Worm (Caenorhabditis elegans) whole organism, L3 larva: ENCODE data around the gene F10E7.2.

Experiments
- R02D3.7 ChIP-seq: fragments of 150-350 bp; optimal IDR thresholded peaks from 2 replicates; lab custom pipeline; 2014; ENCODE audit warnings: missing biosample characterization, missing genetic modification characterization
- ZK546.5 ChIP-seq: sonication (generic microtip); optimal IDR thresholded peaks from 2 replicates; lab custom pipeline; 2017; ENCODE audit warnings: missing biosample characterization, missing genetic modification characterization
- ama-1 ChIP-seq: fragments of 150-350 bp; optimal IDR thresholded peaks from 2 replicates; lab custom pipeline; 2018
- ceh-16 ChIP-seq: sonication (generic microtip); optimal IDR thresholded peaks from 2 replicates; lab custom pipeline; 2017; ENCODE audit warnings: missing biosample characterization, missing genetic modification characterization
- ceh-28 ChIP-seq: fragments of 150-350 bp; optimal IDR thresholded peaks from 2 replicates; lab custom pipeline; 2014; ENCODE audit warnings: missing biosample characterization, missing genetic modification reagents, missing genetic modification characterization
- ceh-82 ChIP-seq: fragments of 150-350 bp; optimal IDR thresholded peaks from 2 replicates; lab custom pipeline; 2014; ENCODE audit warnings: missing biosample characterization, missing genetic modification characterization
- ceh-9 ChIP-seq: sonication (generic microtip); optimal IDR thresholded peaks from 2 replicates; lab custom pipeline; 2018; ENCODE audit warnings: missing biosample characterization, missing genetic modification characterization
- daf-12 ChIP-seq: fragments of 150-350 bp; optimal IDR thresholded peaks from 2 replicates; lab custom pipeline; 2014; ENCODE audit warnings: missing biosample characterization, missing genetic modification reagents, missing genetic modification characterization
- egl-5 ChIP-seq: fragments of 150-350 bp; optimal IDR thresholded peaks from 2 replicates; lab custom pipeline; 2017; ENCODE audit warnings: missing biosample characterization, missing genetic modification reagents, missing genetic modification characterization, inconsistent platforms
- elt-1 ChIP-seq: fragments of 150-350 bp; optimal IDR thresholded peaks from 2 replicates; lab custom pipeline; 2014; ENCODE audit warnings: missing biosample characterization, missing genetic modification characterization
- elt-2 ChIP-seq: sonication (generic microtip); optimal IDR thresholded peaks from 2 replicates; lab custom pipeline; 2016; ENCODE audit warnings: missing genetic modification reagents, mild to moderate bottlenecking, missing genetic modification characterization, missing compliant biosample characterization
- eor-1 ChIP-seq, 2 experiments: fragments of 150-350 bp; optimal IDR thresholded peaks; 2 replicates each; lab custom pipeline; 2014 to 2018; ENCODE audit warnings: missing biosample characterization in 2 of 2, missing genetic modification characterization in 2 of 2
- fkh-10 ChIP-seq: sonication (generic microtip); optimal IDR thresholded peaks from 2 replicates; lab custom pipeline; 2017; ENCODE audit warnings: missing biosample characterization, missing genetic modification reagents, missing genetic modification characterization
- fkh-2 ChIP-seq: fragments of 150-350 bp; optimal IDR thresholded peaks from 2 replicates; lab custom pipeline; 2014; ENCODE audit warnings: missing biosample characterization, missing genetic modification reagents, missing genetic modification characterization
- fos-1 ChIP-seq: fragments of 150-350 bp; optimal IDR thresholded peaks from 2 replicates; lab custom pipeline; 2014; ENCODE audit warnings: missing biosample characterization, missing genetic modification characterization
- hmg-11 ChIP-seq: sonication (generic microtip); optimal IDR thresholded peaks from 2 replicates; lab custom pipeline; 2016; ENCODE audit warnings: missing genetic modification characterization, missing compliant biosample characterization
- jun-1 ChIP-seq: fragments of 150-350 bp; optimal IDR thresholded peaks from 2 replicates; lab custom pipeline; 2014; ENCODE audit warnings: missing biosample characterization, missing genetic modification reagents, missing genetic modification characterization
- lin-15B ChIP-seq: fragments of 150-350 bp; optimal IDR thresholded peaks from 2 replicates; lab custom pipeline; 2014; ENCODE audit warnings: missing biosample characterization, missing genetic modification characterization
- lin-39 ChIP-seq: fragments of 150-350 bp; optimal IDR thresholded peaks from 2 replicates; lab custom pipeline; 2018; ENCODE audit warnings: missing biosample characterization, missing genetic modification reagents, missing genetic modification characterization
- lsy-12 ChIP-seq: sonication (generic microtip); optimal IDR thresholded peaks from 2 replicates; lab custom pipeline; 2016; ENCODE audit warnings: mild to moderate bottlenecking, missing genetic modification characterization, missing compliant biosample characterization
- mdl-1 ChIP-seq: fragments of 150-350 bp; optimal IDR thresholded peaks from 2 replicates; lab custom pipeline; 2014; ENCODE audit warnings: missing biosample characterization, missing genetic modification characterization
- nfya-1 ChIP-seq: sonication (generic microtip); optimal IDR thresholded peaks from 2 replicates; lab custom pipeline; 2017; ENCODE audit warnings: missing genetic modification characterization, mild to moderate bottlenecking, missing compliant biosample characterization, antibody characterized with exemption, moderate library complexity; ENCODE audit not compliant: insufficient read depth
- nhr-11 ChIP-seq: fragments of 150-350 bp; optimal IDR thresholded peaks from 2 replicates; lab custom pipeline; 2014; ENCODE audit warnings: missing biosample characterization, missing genetic modification characterization
- nhr-12 ChIP-seq: fragments of 150-350 bp; optimal IDR thresholded peaks from 2 replicates; lab custom pipeline; 2014; ENCODE audit warnings: missing biosample characterization, missing genetic modification characterization
- nhr-23 ChIP-seq: fragments of 150-350 bp; optimal IDR thresholded peaks from 2 replicates; lab custom pipeline; 2014; ENCODE audit warnings: missing biosample characterization, missing genetic modification reagents, missing genetic modification characterization
- nhr-237 ChIP-seq: fragments of 150-350 bp; optimal IDR thresholded peaks from 2 replicates; lab custom pipeline; 2014; ENCODE audit warnings: missing biosample characterization, missing genetic modification characterization
- nhr-25 ChIP-seq: sonication (generic microtip); optimal IDR thresholded peaks from 2 replicates; lab custom pipeline; 2017; ENCODE audit warnings: missing biosample characterization, missing genetic modification characterization
- nhr-28 ChIP-seq: fragments of 150-350 bp; optimal IDR thresholded peaks from 2 replicates; lab custom pipeline; 2014; ENCODE audit warnings: missing biosample characterization, missing genetic modification characterization
- nhr-43 ChIP-seq: sonication (generic microtip); optimal IDR thresholded peaks from 2 replicates; lab custom pipeline; 2016; ENCODE audit warnings: mild to moderate bottlenecking, missing genetic modification characterization, missing compliant biosample characterization; ENCODE audit not compliant: poor library complexity, severe bottlenecking
- nhr-67 ChIP-seq: fragments of 150-350 bp; optimal IDR thresholded peaks from 2 replicates; lab custom pipeline; 2014; ENCODE audit warnings: missing biosample characterization, missing genetic modification characterization
- nhr-76 ChIP-seq: fragments of 150-350 bp; sonication (generic microtip); optimal IDR thresholded peaks from 5 replicates; lab custom pipeline; 2014; ENCODE audit warnings: missing biosample characterization, missing genetic modification characterization
- nhr-77 ChIP-seq: fragments of 150-350 bp; optimal IDR thresholded peaks from 2 replicates; lab custom pipeline; 2014; ENCODE audit warnings: missing biosample characterization, missing genetic modification characterization
- pha-4 ChIP-seq: fragments of 150-350 bp; optimal IDR thresholded peaks from 2 replicates; lab custom pipeline; 2014; ENCODE audit warnings: missing biosample characterization, missing genetic modification reagents, missing genetic modification characterization
- pqm-1 ChIP-seq: fragments of 150-350 bp; optimal IDR thresholded peaks from 2 replicates; lab custom pipeline; 2017; ENCODE audit warnings: missing biosample characterization, missing genetic modification characterization, inconsistent platforms
- sea-2 ChIP-seq: fragments of 150-350 bp; sonication (generic microtip); optimal IDR thresholded peaks from 4 replicates; lab custom pipeline; 2014; ENCODE audit warnings: missing biosample characterization, missing genetic modification reagents, missing genetic modification characterization
- skn-1 ChIP-seq: fragments of 150-350 bp; optimal IDR thresholded peaks from 2 replicates; lab custom pipeline; 2014; ENCODE audit warnings: missing biosample characterization, missing genetic modification characterization
- snpc-4 ChIP-seq: fragments of 150-350 bp; optimal IDR thresholded peaks from 2 replicates; lab custom pipeline; 2014; ENCODE audit warnings: missing biosample characterization, missing genetic modification characterization
- tbx-2 ChIP-seq: sonication (generic microtip); optimal IDR thresholded peaks from 2 replicates; lab custom pipeline; 2016; ENCODE audit warnings: mild to moderate bottlenecking, missing genetic modification characterization, missing compliant biosample characterization
- unc-39 ChIP-seq: sonication (generic microtip); optimal IDR thresholded peaks from 4 replicates; lab custom pipeline; 2017; ENCODE audit warnings: missing biosample characterization, missing genetic modification characterization
- unc-62 ChIP-seq: fragments of 150-350 bp; sonication (generic microtip); optimal IDR thresholded peaks from 4 replicates; lab custom pipeline; 2014; ENCODE audit warnings: missing biosample characterization, missing genetic modification reagents, missing genetic modification characterization
- zag-1 ChIP-seq: fragments of 150-350 bp; optimal IDR thresholded peaks from 2 replicates; lab custom pipeline; 2014; ENCODE audit warnings: missing biosample characterization, missing genetic modification characterization
- ztf-11 ChIP-seq: fragments of 150-350 bp; optimal IDR thresholded peaks from 2 replicates; lab custom pipeline; 2014; ENCODE audit warnings: missing biosample characterization, missing genetic modification characterization
- ztf-4 ChIP-seq: fragments of 150-350 bp; optimal IDR thresholded peaks from 2 replicates; lab custom pipeline; 2014; ENCODE audit warnings: missing biosample characterization, missing genetic modification characterization

Gene F10E7.2

DNA sequence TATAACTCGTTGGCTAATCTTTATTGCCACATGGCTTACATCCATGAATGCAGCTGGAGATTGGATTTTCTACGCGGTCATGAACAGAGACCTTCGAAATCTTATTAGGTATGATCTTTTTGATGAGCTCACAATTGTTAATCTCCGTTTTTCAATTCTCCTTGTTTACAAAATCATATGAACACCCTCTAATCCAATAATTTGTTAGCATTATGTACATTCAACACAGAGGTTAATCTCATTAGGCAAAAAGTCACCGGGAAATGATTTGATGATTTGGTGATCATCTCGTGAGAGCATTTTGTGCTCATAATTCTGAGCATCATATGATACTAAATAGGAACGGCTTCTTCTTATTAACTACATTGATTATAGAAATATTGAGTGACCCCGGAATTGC, 24.2 kb downstream of the F10E7.2 start:
- no peak for TF ChIP-seq lin-39 (tag; lab: Kevin White, UChicago)
- no peak for TF ChIP-seq jun-1 (tag; lab: Kevin White, UChicago)
- no peak for TF ChIP-seq lin-15B (tag; lab: Kevin White, UChicago)
- TF ChIP-seq ceh-16 (tag; lab: Kevin White, UChicago), result no peak
- no peak for TF ChIP-seq zag-1
- TF ChIP-seq elt-2 (tag; lab: Kevin White, UChicago), result no peak
- TF ChIP-seq hmg-11 (tag; lab: Kevin White, UChicago), result no peak
- no peak for TF ChIP-seq ztf-11 (tag; lab: Kevin White, UChicago)
- TF ChIP-seq nhr-23 (tag; lab: Kevin White, UChicago), result no peak
- no peak for TF ChIP-seq ZK546.5
- no peak for TF ChIP-seq pha-4 (tag; lab: Kevin White, UChicago)
- no peak for TF ChIP-seq unc-62 (GFP tag; lab: Kevin White, UChicago)
- no peak for TF ChIP-seq fkh-2 (tag; lab: Kevin White, UChicago)
- TF ChIP-seq ama-1 (lab: Kevin White, UChicago), result no peak

DNA sequence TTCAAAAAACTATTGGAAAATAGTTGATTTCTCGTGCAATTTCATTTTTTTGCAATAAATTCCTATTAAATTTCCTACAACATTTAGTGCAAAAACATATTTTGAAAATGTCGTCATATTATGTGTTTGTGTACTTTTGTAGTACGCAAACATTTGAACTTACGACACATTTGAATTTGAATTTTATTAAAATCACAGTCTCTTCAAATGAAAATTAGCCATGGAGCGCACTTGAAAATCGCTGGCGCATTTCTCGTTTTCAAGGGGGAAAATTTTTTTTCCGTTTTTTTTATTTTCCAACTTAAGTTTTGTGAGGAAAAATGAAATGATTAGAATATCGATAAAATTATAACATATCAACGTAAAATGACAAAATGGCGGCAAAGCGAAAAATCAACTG, 25.5 kb downstream of the F10E7.2 start:
- TF ChIP-seq pha-4 (tag; lab: Kevin White, UChicago), result peak; percentile 34
- no peak for TF ChIP-seq ZK546.5
- no peak for TF ChIP-seq lsy-12
- TF ChIP-seq R02D3.7, result no peak
- TF ChIP-seq lin-15B (tag; lab: Kevin White, UChicago), result peak; percentile 13
- peak; percentile 10 for TF ChIP-seq elt-2 (tag; lab: Kevin White, UChicago)
- no peak for TF ChIP-seq ceh-16 (tag; lab: Kevin White, UChicago)
- no peak for TF ChIP-seq sea-2 (GFP tag; lab: Kevin White, UChicago)
- no peak for TF ChIP-seq egl-5
- TF ChIP-seq snpc-4 (tag; lab: Kevin White, UChicago), result no peak

DNA sequence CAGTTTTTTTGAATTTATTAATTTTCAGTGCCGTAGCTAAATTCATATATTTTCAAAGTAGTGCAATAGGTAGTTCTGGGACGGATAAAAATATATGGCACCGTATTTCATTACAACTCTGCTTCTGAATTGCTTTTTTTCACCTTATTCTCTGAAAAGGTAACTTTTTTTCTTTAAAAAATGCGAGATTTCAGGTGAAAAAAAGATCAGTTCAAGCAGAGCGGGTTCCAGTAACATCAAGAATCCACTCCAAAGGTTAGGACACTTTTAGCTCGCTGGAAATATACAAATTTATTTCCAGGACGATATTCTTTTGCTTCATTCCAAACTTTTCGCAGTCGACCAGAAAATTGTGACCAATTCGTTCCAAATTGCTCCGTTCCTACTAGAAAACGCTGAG, 26.1 kb downstream of the F10E7.2 start, which contains the start of gene T07F8.1:
Gene T07F8.1, plus strand, starts transcription at position 301 of the 400 bp plus-strand sequence.
- no peak for TF ChIP-seq lin-15B (tag; lab: Kevin White, UChicago)
- TF ChIP-seq nhr-11, result no peak
- no peak for TF ChIP-seq hmg-11 (tag; lab: Kevin White, UChicago)
- no peak for TF ChIP-seq nhr-28 (tag; lab: Kevin White, UChicago)
- no peak for TF ChIP-seq nhr-43 (tag; lab: Kevin White, UChicago)
- no peak for TF ChIP-seq mdl-1
- no peak for TF ChIP-seq unc-39
- no peak for TF ChIP-seq skn-1 (tag; lab: Kevin White, UChicago)
- TF ChIP-seq R02D3.7, result no peak
- TF ChIP-seq nfya-1 (tag; lab: Kevin White, UChicago), result no peak
- no peak for TF ChIP-seq jun-1 (tag; lab: Kevin White, UChicago)
- TF ChIP-seq ztf-4 (tag; lab: Kevin White, UChicago), result no peak

DNA sequence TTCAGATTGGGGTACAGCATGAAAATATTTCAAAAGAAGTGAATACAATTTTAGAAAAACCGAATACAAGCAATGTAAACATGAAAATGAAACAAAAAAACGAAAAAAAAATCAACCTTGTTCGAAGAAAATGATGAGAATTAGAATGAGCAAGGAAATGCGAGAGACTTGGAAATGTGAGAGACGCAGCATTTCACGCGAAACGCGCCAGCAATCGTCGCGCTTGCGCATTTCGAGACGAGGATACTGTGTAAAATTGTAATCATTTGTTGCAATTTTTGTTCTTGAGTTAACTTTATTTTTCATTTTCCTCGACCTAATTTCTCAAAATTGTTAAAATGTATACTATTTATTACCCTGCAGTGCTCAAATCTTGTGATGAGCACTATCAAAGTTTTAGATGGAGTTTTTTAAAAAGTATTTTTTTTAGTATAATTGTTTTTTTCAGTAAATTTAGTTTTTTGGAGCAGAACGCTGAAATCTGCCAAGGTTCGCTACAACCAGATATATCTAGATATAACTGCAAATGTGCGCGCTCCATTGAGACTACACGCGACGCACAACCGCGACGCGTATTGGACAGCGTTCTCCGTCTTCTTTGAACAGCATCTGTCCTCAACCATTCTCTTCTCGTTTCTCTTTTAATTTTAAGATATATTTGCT, 30.1 kb downstream of the F10E7.2 start, which contains the start of gene fust-1:
Gene fust-1, plus strand, starts transcription at position 613 of the 663 bp plus-strand sequence.
- TF ChIP-seq lin-39 (tag; lab: Kevin White, UChicago), result peak; percentile 87
- peak; percentile 86 for TF ChIP-seq ceh-28 (tag; lab: Kevin White, UChicago)
- peak; percentile 96 for TF ChIP-seq nhr-25 (tag; lab: Kevin White, UChicago)
- peak; percentile 94 for TF ChIP-seq tbx-2 (tag; lab: Kevin White, UChicago)
- no peak for TF ChIP-seq fkh-2 (tag; lab: Kevin White, UChicago)
- no peak for TF ChIP-seq ceh-9 (tag; lab: Kevin White, UChicago)
- TF ChIP-seq skn-1 (tag; lab: Kevin White, UChicago), result peak; percentile 98
- TF ChIP-seq nhr-77, result peak; percentile 77
- peak; percentile 41 for TF ChIP-seq mdl-1
- peak; percentile 95 for TF ChIP-seq hmg-11 (tag; lab: Kevin White, UChicago)
- no peak for TF ChIP-seq daf-12
- TF ChIP-seq nhr-237, result no peak
- TF ChIP-seq ztf-4 (tag; lab: Kevin White, UChicago), result peak; percentile 79
- peak; percentile 77 for TF ChIP-seq egl-5
- no peak for TF ChIP-seq nhr-67 (tag; lab: Kevin White, UChicago)
- TF ChIP-seq unc-62 (GFP tag; lab: Kevin White, UChicago), result peak; percentile 26
- TF ChIP-seq nhr-12 (tag; lab: Kevin White, UChicago), result no peak
- peak; percentile 22 for TF ChIP-seq elt-1
- peak; percentile 86 for TF ChIP-seq R02D3.7
- peak; percentile 54 for TF ChIP-seq ama-1 (lab: Kevin White, UChicago)
- TF ChIP-seq unc-39, result no peak
- TF ChIP-seq ZK546.5, result peak; percentile 59
- TF ChIP-seq eor-1 (tag; optimal IDR thresholded peaks at IDR 0.05; lab: Kevin White, UChicago), result peak in 1 of 2 experiments; percentile 75
- peak; percentile 65 for TF ChIP-seq fkh-10 (GFP tag; lab: Kevin White, UChicago)
- peak; percentile 62 for TF ChIP-seq ceh-82
- no peak for TF ChIP-seq nhr-76 (tag; lab: Kevin White, UChicago)
- TF ChIP-seq pqm-1, result peak; percentile 82
- TF ChIP-seq fos-1 (tag; lab: Kevin White, UChicago), result no peak
- TF ChIP-seq sea-2 (GFP tag; lab: Kevin White, UChicago), result no peak
- TF ChIP-seq nhr-23 (tag; lab: Kevin White, UChicago), result peak; percentile 96
- TF ChIP-seq elt-2 (tag; lab: Kevin White, UChicago), result peak; percentile 82
- TF ChIP-seq nhr-28 (tag; lab: Kevin White, UChicago), result no peak
- peak; percentile 74 for TF ChIP-seq zag-1
